Fruit fly (Drosophila melanogaster) whole organism, adult: Measurements from ENCODE around the gene Rtca.

Experiments used
- CG11617 ChIP-seq: fragments of 200-800 bp; sonication (Bioruptor generic); optimal IDR thresholded peaks from 2 replicates; lab custom pipeline; 2017; ENCODE audit warnings: mild to moderate bottlenecking, missing biosample characterization, missing genetic modification reagents, missing genetic modification characterization
- CG12768 ChIP-seq: fragments of 200-800 bp; sonication (Bioruptor generic); optimal IDR thresholded peaks from 2 replicates; lab custom pipeline; 2017; ENCODE audit warnings: missing biosample characterization, missing genetic modification characterization, mild to moderate bottlenecking, moderate library complexity, missing genetic modification reagents
- CG14711 ChIP-seq: fragments of 200-800 bp; sonication (Bioruptor generic); optimal IDR thresholded peaks from 2 replicates; lab custom pipeline; 2018; ENCODE audit warnings: missing biosample characterization, mild to moderate bottlenecking, missing genetic modification characterization, moderate library complexity
- CG1620 ChIP-seq: fragments of 200-800 bp; sonication (Bioruptor generic); optimal IDR thresholded peaks from 2 replicates; lab custom pipeline; 2016; ENCODE audit warnings: missing biosample characterization, missing genetic modification characterization
- CG33017 ChIP-seq: fragments of 200-800 bp; sonication (Bioruptor generic); optimal IDR thresholded peaks from 2 replicates; lab custom pipeline; 2018; ENCODE audit warnings: missing biosample characterization, mild to moderate bottlenecking, missing genetic modification characterization, moderate library complexity
- CG5204 ChIP-seq: fragments of 200-800 bp; sonication (Bioruptor generic); optimal IDR thresholded peaks from 2 replicates; lab custom pipeline; 2016; ENCODE audit warnings: missing biosample characterization, missing genetic modification characterization
- CG7045 ChIP-seq: fragments of 200-800 bp; sonication (Bioruptor generic); optimal IDR thresholded peaks from 2 replicates; lab custom pipeline; 2017; ENCODE audit warnings: missing biosample characterization, mild to moderate bottlenecking, missing genetic modification characterization
- CG7101 ChIP-seq: fragments of 200-800 bp; sonication (Bioruptor generic); optimal IDR thresholded peaks from 2 replicates; lab custom pipeline; 2018; ENCODE audit warnings: missing biosample characterization, mild to moderate bottlenecking, missing genetic modification characterization, moderate library complexity
- Clk ChIP-seq: fragments of 200-800 bp; sonication (Bioruptor generic); optimal IDR thresholded peaks from 2 replicates; lab custom pipeline; 2017; ENCODE audit warnings: missing biosample characterization, missing genetic modification characterization
- Crg-1 ChIP-seq: fragments of 200-800 bp; sonication (Bioruptor generic); optimal IDR thresholded peaks from 2 replicates; lab custom pipeline; 2016; ENCODE audit warnings: missing biosample characterization, missing genetic modification characterization
- Hr96 ChIP-seq: fragments of 200-800 bp; sonication (Bioruptor generic); optimal IDR thresholded peaks from 2 replicates; lab custom pipeline; 2016; ENCODE audit warnings: missing biosample characterization, missing genetic modification characterization
- Mnt ChIP-seq: fragments of 200-800 bp; sonication (Bioruptor generic); optimal IDR thresholded peaks from 2 replicates; lab custom pipeline; 2016; ENCODE audit warnings: missing biosample characterization, mild to moderate bottlenecking, missing genetic modification characterization
- bab1 ChIP-seq: fragments of 200-800 bp; sonication (Bioruptor generic); optimal IDR thresholded peaks from 3 replicates; lab custom pipeline; 2019; ENCODE audit warnings: missing biosample characterization, mild to moderate bottlenecking, missing genetic modification characterization, moderate library complexity
- cic ChIP-seq: fragments of 200-800 bp; sonication (Bioruptor generic); optimal IDR thresholded peaks from 2 replicates; lab custom pipeline; 2017; ENCODE audit warnings: missing biosample characterization, mild to moderate bottlenecking, missing genetic modification characterization, moderate library complexity
- cnc ChIP-seq, 2 experiments: fragments of >200 bp; optimal IDR thresholded peaks; 2 replicates each; lab custom pipeline; 2017
- kay ChIP-seq: fragments of 200-800 bp; sonication (Bioruptor generic); peaks from one replicate; lab custom pipeline; 2016; ENCODE audit warnings: missing biosample characterization, missing genetic modification characterization, borderline replicate concordance
- ovo ChIP-seq: fragments of 200-800 bp; sonication (Bioruptor generic); optimal IDR thresholded peaks from 2 replicates; lab custom pipeline; 2016; ENCODE audit warnings: missing biosample characterization, missing genetic modification characterization
- pad ChIP-seq: fragments of 200-800 bp; sonication (Bioruptor generic); optimal IDR thresholded peaks from 3 replicates; lab custom pipeline; 2017; ENCODE audit warnings: missing biosample characterization, missing genetic modification characterization, mild to moderate bottlenecking, moderate library complexity, missing genetic modification reagents
- tj ChIP-seq: fragments of 200-800 bp; sonication (Bioruptor generic); optimal IDR thresholded peaks from 3 replicates; lab custom pipeline; 2017; ENCODE audit warnings: missing biosample characterization, mild to moderate bottlenecking, missing genetic modification characterization, moderate library complexity
- toe ChIP-seq: fragments of 200-800 bp; sonication (Bioruptor generic); optimal IDR thresholded peaks from 2 replicates; lab custom pipeline; 2016; ENCODE audit warnings: missing biosample characterization, missing genetic modification characterization

Gene Rtca

dm6 chrX:2043660-2044397 is 28.4 kb upstream of the Rtca start, which contains the start of gene CG4325:
TSS of gene CG4325 (minus strand) at chrX:2043818.
- no peak for TF ChIP-seq CG1620 (GFP tag; lab: Kevin White, UChicago)
- no peak for TF ChIP-seq kay (GFP tag; lab: Kevin White, UChicago)
- no peak for TF ChIP-seq CG5204 (GFP tag; lab: Kevin White, UChicago)
- TF ChIP-seq bab1 (GFP tag; lab: Kevin White, UChicago), result no peak
- TF ChIP-seq cic (GFP tag; lab: Kevin White, UChicago), result peak; percentile 76
- peak; percentile 19 for TF ChIP-seq Mnt (GFP tag; lab: Kevin White, UChicago)
- peak; percentile 91 for TF ChIP-seq tj (GFP tag; lab: Kevin White, UChicago)
- TF ChIP-seq CG7101, result no peak
- TF ChIP-seq CG14711, result no peak
- TF ChIP-seq cnc (optimal IDR thresholded peaks at IDR 0.05; lab: Kevin White, UChicago), result no peak
- peak; percentile 7 for TF ChIP-seq pad (GFP tag; lab: Kevin White, UChicago)

dm6 chrX:2048778-2049686 is 23.2 kb upstream of the Rtca start:
- TF ChIP-seq tj (GFP tag; lab: Kevin White, UChicago), result no peak
- no peak for TF ChIP-seq Clk
- no peak for TF ChIP-seq CG1620 (GFP tag; lab: Kevin White, UChicago)
- TF ChIP-seq cnc (optimal IDR thresholded peaks at IDR 0.05; lab: Kevin White, UChicago), result no peak
- TF ChIP-seq ovo (GFP tag; lab: Kevin White, UChicago), result no peak
- no peak for TF ChIP-seq CG7045 (GFP tag; lab: Kevin White, UChicago)
- TF ChIP-seq CG33017, result no peak
- TF ChIP-seq bab1 (GFP tag; lab: Kevin White, UChicago), result no peak
- peak; percentile 27 for TF ChIP-seq CG12768 (GFP tag; lab: Kevin White, UChicago)
- TF ChIP-seq pad (GFP tag; lab: Kevin White, UChicago), result peak; percentile 19
- peak; percentile 51 for TF ChIP-seq Mnt (GFP tag; lab: Kevin White, UChicago)
- no peak for TF ChIP-seq Crg-1 (GFP tag; lab: Kevin White, UChicago)
- TF ChIP-seq kay (GFP tag; lab: Kevin White, UChicago), result peak; percentile 70
- no peak for TF ChIP-seq CG14711
- no peak for TF ChIP-seq CG5204 (GFP tag; lab: Kevin White, UChicago)
- TF ChIP-seq cic (GFP tag; lab: Kevin White, UChicago), result peak; percentile 53
- no peak for TF ChIP-seq Hr96
- no peak for TF ChIP-seq CG11617
- no peak for TF ChIP-seq CG7101
- no peak for TF ChIP-seq toe (GFP tag; lab: Kevin White, UChicago)

dm6 chrX:2050070-2050899 is 21.9 kb upstream of the Rtca start, which contains the start of gene moody:
TSS of gene moody (minus strand) at chrX:2050120.
- TF ChIP-seq tj (GFP tag; lab: Kevin White, UChicago) (peak; percentile 92), toe (GFP tag; lab: Kevin White, UChicago) (peak; percentile 93), CG7045 (GFP tag; lab: Kevin White, UChicago) (peak; percentile 93), Crg-1 (GFP tag; lab: Kevin White, UChicago) (peak; percentile 98), CG5204 (GFP tag; lab: Kevin White, UChicago) (peak; percentile 96), Hr96 (peak; percentile 99), CG11617 (peak; percentile 97), cnc (optimal IDR thresholded peaks at IDR 0.05; lab: Kevin White, UChicago) (no peak), kay (GFP tag; lab: Kevin White, UChicago) (no peak), CG12768 (GFP tag; lab: Kevin White, UChicago) (peak; percentile 97), CG7101 (peak; percentile 98), cic (GFP tag; lab: Kevin White, UChicago) (peak; percentile 92), CG33017 (peak; percentile 95), Clk (peak; percentile 94), CG1620 (GFP tag; lab: Kevin White, UChicago) (peak; percentile 99), Mnt (GFP tag; lab: Kevin White, UChicago) (peak; percentile 96), bab1 (GFP tag; lab: Kevin White, UChicago) (peak; percentile 99), CG14711 (peak; percentile 93), pad (GFP tag; lab: Kevin White, UChicago) (peak; percentile 97), ovo (GFP tag; lab: Kevin White, UChicago) (peak; percentile 94)

dm6 chrX:2061119-2061518 is 11.1 kb upstream of the Rtca start:
- TF ChIP-seq Crg-1 (GFP tag; lab: Kevin White, UChicago) (peak; percentile 7), Hr96 (no peak), pad (GFP tag; lab: Kevin White, UChicago) (peak; percentile 44), CG11617 (peak; percentile 60), cnc (optimal IDR thresholded peaks at IDR 0.05; lab: Kevin White, UChicago) (no peak), cic (GFP tag; lab: Kevin White, UChicago) (no peak), CG33017 (no peak), ovo (GFP tag; lab: Kevin White, UChicago) (no peak), CG12768 (GFP tag; lab: Kevin White, UChicago) (peak; percentile 63), CG14711 (peak; percentile 66), CG7045 (GFP tag; lab: Kevin White, UChicago) (peak; percentile 57), Clk (no peak), CG1620 (GFP tag; lab: Kevin White, UChicago) (no peak), CG5204 (GFP tag; lab: Kevin White, UChicago) (peak; percentile 60), CG7101 (peak; percentile 63), Mnt (GFP tag; lab: Kevin White, UChicago) (peak; percentile 36), tj (GFP tag; lab: Kevin White, UChicago) (peak; percentile 87), toe (GFP tag; lab: Kevin White, UChicago) (no peak), bab1 (GFP tag; lab: Kevin White, UChicago) (peak; percentile 19)
